Fruit fly (Drosophila melanogaster) whole organism, embryonic: ENCODE results near the gene CG13454.
A peak's percentile ranks its signal among the peaks of the same experiment; 100 is the strongest.

ENCODE experiments used
- Bgb ChIP-seq: fragments of 200-800 bp; sonication (Bioruptor generic); IDR thresholded peaks from 2 replicates; pipeline ENCODE4 v1.3.6; 2022; ENCODE audit warnings: missing biosample characterization, missing genetic modification characterization; ENCODE audit not compliant: partially characterized antibody
- CG10959 ChIP-seq: fragments of 200-800 bp; sonication (Bioruptor generic); IDR thresholded peaks from 2 replicates; pipeline ENCODE4 v1.3.6; 2022; ENCODE audit warnings: missing biosample characterization, missing genetic modification characterization
- CG11504 ChIP-seq: fragments of 200-800 bp; sonication (Bioruptor generic); optimal IDR thresholded peaks from 3 replicates; lab custom pipeline; 2019; ENCODE audit warnings: missing biosample characterization, mild to moderate bottlenecking, missing genetic modification characterization, moderate library complexity
- CG12219 ChIP-seq: fragments of 200-800 bp; sonication (Bioruptor generic); optimal IDR thresholded peaks from 3 replicates; lab custom pipeline; 2018; ENCODE audit warnings: missing biosample characterization, mild to moderate bottlenecking, missing genetic modification characterization
- CG12391 ChIP-seq: fragments of 200-800 bp; sonication (Bioruptor generic); optimal IDR thresholded peaks from 3 replicates; lab custom pipeline; 2018; ENCODE audit warnings: missing biosample characterization, mild to moderate bottlenecking, missing genetic modification characterization, moderate library complexity
- CG12744 ChIP-seq: fragments of 200-800 bp; sonication (Bioruptor generic); optimal IDR thresholded peaks from 2 replicates; lab custom pipeline; 2016; ENCODE audit warnings: missing biosample characterization, missing genetic modification characterization
- CG13123 ChIP-seq: fragments of 200-800 bp; sonication (Bioruptor generic); optimal IDR thresholded peaks from 2 replicates; lab custom pipeline; 2016; ENCODE audit warnings: missing biosample characterization, missing genetic modification characterization
- CG15011 ChIP-seq: fragments of 200-800 bp; sonication (Bioruptor generic); optimal IDR thresholded peaks from 3 replicates; lab custom pipeline; 2018; ENCODE audit warnings: missing biosample characterization, mild to moderate bottlenecking, missing genetic modification characterization
- CG15073 ChIP-seq: fragments of 200-800 bp; sonication (Bioruptor generic); optimal IDR thresholded peaks from 2 replicates; lab custom pipeline; 2016; ENCODE audit warnings: missing biosample characterization, missing genetic modification characterization
- CG15514 ChIP-seq: fragments of 200-800 bp; sonication (Bioruptor generic); optimal IDR thresholded peaks from 3 replicates; lab custom pipeline; 2017; ENCODE audit warnings: missing biosample characterization, missing genetic modification characterization, mild to moderate bottlenecking, moderate library complexity, missing genetic modification reagents
- CG15601 ChIP-seq: fragments of 200-800 bp; sonication (Bioruptor generic); optimal IDR thresholded peaks from 3 replicates; lab custom pipeline; 2019; ENCODE audit warnings: missing biosample characterization, mild to moderate bottlenecking, missing genetic modification characterization, moderate library complexity
- CG1603 ChIP-seq: fragments of 200-800 bp; sonication (Bioruptor generic); optimal IDR thresholded peaks from 2 replicates; lab custom pipeline; 2019; ENCODE audit warnings: missing biosample characterization, mild to moderate bottlenecking, missing genetic modification characterization, moderate library complexity
- CG17186 ChIP-seq: fragments of 200-800 bp; sonication (Bioruptor generic); optimal IDR thresholded peaks from 3 replicates; lab custom pipeline; 2017; ENCODE audit warnings: missing biosample characterization, missing genetic modification reagents, missing genetic modification characterization
- CG3281 ChIP-seq: fragments of 200-800 bp; sonication (Bioruptor generic); optimal IDR thresholded peaks from 3 replicates; lab custom pipeline; 2017; ENCODE audit warnings: missing biosample characterization, mild to moderate bottlenecking, missing genetic modification characterization
- CG3838 ChIP-seq: fragments of 200-800 bp; sonication (Bioruptor generic); optimal IDR thresholded peaks from 3 replicates; lab custom pipeline; 2016; ENCODE audit warnings: missing biosample characterization, missing genetic modification characterization
- CG7963 ChIP-seq: fragments of 200-800 bp; sonication (Bioruptor generic); IDR thresholded peaks from 3 replicates; pipeline ENCODE4 v1.3.6; 2022; ENCODE audit warnings: missing biosample characterization, missing genetic modification characterization; ENCODE audit not compliant: partially characterized antibody
- CG9437 ChIP-seq: fragments of 200-800 bp; sonication (Bioruptor generic); optimal IDR thresholded peaks from 2 replicates; lab custom pipeline; 2018; ENCODE audit warnings: missing biosample characterization, mild to moderate bottlenecking, missing genetic modification characterization
- D19A ChIP-seq: fragments of 200-800 bp; optimal IDR thresholded peaks from 3 replicates; lab custom pipeline; 2019; ENCODE audit warnings: missing biosample characterization, mild to moderate bottlenecking, missing genetic modification characterization, moderate library complexity
- Doc3 ChIP-seq: fragments of 200-800 bp; sonication (Bioruptor generic); IDR thresholded peaks from 3 replicates; pipeline ENCODE4 v1.3.6; 2022; ENCODE audit warnings: missing biosample characterization, missing genetic modification characterization; ENCODE audit not compliant: partially characterized antibody
- Eip74EF ChIP-seq, 2 experiments: fragments of 200-800 bp in 1 of 2; fragments of >200 bp in 1 of 2; sonication (Bioruptor generic) in 1 of 2; optimal IDR thresholded peaks; 2 replicates each; lab custom pipeline; 2017 to 2019; ENCODE audit warnings: missing biosample characterization in 2 of 2, missing genetic modification characterization in 2 of 2, mild to moderate bottlenecking in 1 of 2, moderate library complexity in 1 of 2
- Fer2 ChIP-seq: fragments of 200-800 bp; sonication (Bioruptor generic); optimal IDR thresholded peaks from 2 replicates; lab custom pipeline; 2018; ENCODE audit warnings: missing biosample characterization, mild to moderate bottlenecking, missing genetic modification characterization, moderate library complexity
- HLH4C ChIP-seq: fragments of 200-800 bp; sonication (Bioruptor generic); IDR thresholded peaks from 3 replicates; pipeline ENCODE4 v1.3.6; 2022; ENCODE audit warnings: missing biosample characterization, missing genetic modification characterization; ENCODE audit not compliant: partially characterized antibody
- Jarid2 ChIP-seq: fragments of 200-800 bp; sonication (Bioruptor generic); optimal IDR thresholded peaks from 3 replicates; lab custom pipeline; 2017; ENCODE audit warnings: mild to moderate bottlenecking, missing biosample characterization, missing genetic modification reagents, missing genetic modification characterization
- MESR4 ChIP-seq: fragments of 200-800 bp; sonication (Bioruptor generic); optimal IDR thresholded peaks from 2 replicates; lab custom pipeline; 2018; ENCODE audit warnings: missing biosample characterization, mild to moderate bottlenecking, missing genetic modification characterization, moderate library complexity
- MTF-1 ChIP-seq: fragments of 200-800 bp; sonication (Bioruptor generic); optimal IDR thresholded peaks from 2 replicates; lab custom pipeline; 2018; ENCODE audit warnings: missing biosample characterization, mild to moderate bottlenecking, missing genetic modification characterization, borderline replicate concordance
- Oli ChIP-seq: fragments of 200-800 bp; sonication (Bioruptor generic); optimal IDR thresholded peaks from 2 replicates; lab custom pipeline; 2018; ENCODE audit warnings: missing biosample characterization, mild to moderate bottlenecking, missing genetic modification characterization, moderate library complexity
- Sry-δ ChIP-seq: fragments of 200-800 bp; sonication (Bioruptor generic); optimal IDR thresholded peaks from 2 replicates; lab custom pipeline; 2016; ENCODE audit warnings: missing biosample characterization, missing genetic modification characterization
- cas ChIP-seq: fragments of 200-800 bp; sonication (Bioruptor generic); IDR thresholded peaks from 2 replicates; pipeline ENCODE4 v1.3.6; 2022; ENCODE audit warnings: missing biosample characterization, missing genetic modification characterization
- cg ChIP-seq: fragments of 200-800 bp; sonication (Bioruptor generic); optimal IDR thresholded peaks from 3 replicates; lab custom pipeline; 2019; ENCODE audit warnings: missing biosample characterization, mild to moderate bottlenecking, missing genetic modification characterization, moderate library complexity
- corto ChIP-seq: fragments of 200-800 bp; sonication (Bioruptor generic); optimal IDR thresholded peaks from 2 replicates; lab custom pipeline; 2016; ENCODE audit warnings: missing biosample characterization, mild to moderate bottlenecking, missing genetic modification characterization, moderate library complexity
- crc ChIP-seq: fragments of 200-800 bp; sonication (Bioruptor generic); optimal IDR thresholded peaks from 2 replicates; lab custom pipeline; 2016; ENCODE audit warnings: missing biosample characterization, missing genetic modification characterization
- ftz-f1 ChIP-seq: fragments of 200-800 bp; sonication (Bioruptor generic); optimal IDR thresholded peaks from 2 replicates; lab custom pipeline; 2016; ENCODE audit warnings: missing biosample characterization, missing genetic modification characterization
- gce ChIP-seq: fragments of 200-800 bp; sonication (Bioruptor generic); IDR thresholded peaks from 3 replicates; pipeline ENCODE4 v1.3.6; 2022; ENCODE audit warnings: missing biosample characterization, missing genetic modification characterization
- grn ChIP-seq: fragments of 200-800 bp; sonication (Bioruptor generic); optimal IDR thresholded peaks from 3 replicates; lab custom pipeline; 2017; ENCODE audit warnings: missing biosample characterization, missing genetic modification characterization
- gsb ChIP-seq: fragments of 200-800 bp; sonication (Bioruptor generic); IDR thresholded peaks from 2 replicates; pipeline ENCODE4 v1.3.6; 2022; ENCODE audit warnings: missing biosample characterization, missing genetic modification characterization
- hb ChIP-seq: fragments of 200-800 bp; sonication (Bioruptor generic); IDR thresholded peaks from 3 replicates; pipeline ENCODE4 v1.3.6; 2022; ENCODE audit warnings: missing biosample characterization, missing genetic modification characterization; ENCODE audit not compliant: partially characterized antibody
- knrl ChIP-seq: fragments of 200-800 bp; sonication (Bioruptor generic); IDR thresholded peaks from 3 replicates; pipeline ENCODE4 v1.3.6; 2022; ENCODE audit warnings: missing biosample characterization, missing genetic modification characterization; ENCODE audit not compliant: partially characterized antibody
- mirr ChIP-seq: fragments of 200-800 bp; sonication (Bioruptor generic); optimal IDR thresholded peaks from 3 replicates; lab custom pipeline; 2018; ENCODE audit warnings: missing biosample characterization, mild to moderate bottlenecking, missing genetic modification characterization
- nerfin-2 ChIP-seq: fragments of 200-800 bp; sonication (Bioruptor generic); IDR thresholded peaks from 2 replicates; pipeline ENCODE4 v1.3.6; 2022; ENCODE audit warnings: missing biosample characterization, missing genetic modification characterization; ENCODE audit not compliant: partially characterized antibody
- nmo ChIP-seq: fragments of 200-800 bp; sonication (Bioruptor generic); optimal IDR thresholded peaks from 2 replicates; lab custom pipeline; 2018; ENCODE audit warnings: missing biosample characterization, mild to moderate bottlenecking, missing genetic modification characterization, moderate library complexity
- onecut ChIP-seq: fragments of 200-800 bp; sonication (Bioruptor generic); IDR thresholded peaks from 2 replicates; pipeline ENCODE4 v1.3.6; 2022; ENCODE audit warnings: missing biosample characterization, missing genetic modification characterization
- slbo ChIP-seq: fragments of 200-800 bp; sonication (Bioruptor generic); IDR thresholded peaks from 2 replicates; pipeline ENCODE4 v1.3.6; 2022; ENCODE audit warnings: missing biosample characterization, missing genetic modification characterization
- slou ChIP-seq: fragments of 200-800 bp; sonication (Bioruptor generic); optimal IDR thresholded peaks from 3 replicates; lab custom pipeline; 2016; ENCODE audit warnings: missing biosample characterization, missing genetic modification characterization
- sr ChIP-seq: fragments of 200-800 bp; sonication (Bioruptor generic); IDR thresholded peaks from 3 replicates; pipeline ENCODE4 v1.3.6; 2022; ENCODE audit warnings: missing biosample characterization, missing genetic modification characterization
- toy ChIP-seq: fragments of 200-800 bp; sonication (Bioruptor generic); IDR thresholded peaks from 2 replicates; pipeline ENCODE4 v1.3.6; 2022; ENCODE audit warnings: missing biosample characterization, missing genetic modification characterization
- zfh1 ChIP-seq: fragments of 200-800 bp; sonication (Bioruptor generic); IDR thresholded peaks from 3 replicates; pipeline ENCODE4 v1.3.6; 2022; ENCODE audit warnings: missing biosample characterization, missing genetic modification characterization

Gene CG13454

dm6 chr3L:15563058-15563850 is 46.4 kb upstream of the CG13454 start, which contains the start of the genes CG7739 and SCCRO (continued):
- TF ChIP-seq CG12744 (GFP tag; lab: Kevin White, UChicago) (no peak), CG15514 (GFP tag; lab: Kevin White, UChicago) (peak; percentile 71), gsb (GFP tag; lab: Robert Waterston, UW) (no peak), CG9437 (GFP tag; lab: Kevin White, UChicago) (peak; percentile 56), slbo (GFP tag; lab: Robert Waterston, UW) (peak; percentile 86), D19A (peak; percentile 47), CG12391 (tag; lab: Kevin White, UChicago) (peak; percentile 76), CG15601 (tag; lab: Kevin White, UChicago) (peak; percentile 52)
- TF ChIP-seq, all 482 proteins: peak for 251

DNA sequence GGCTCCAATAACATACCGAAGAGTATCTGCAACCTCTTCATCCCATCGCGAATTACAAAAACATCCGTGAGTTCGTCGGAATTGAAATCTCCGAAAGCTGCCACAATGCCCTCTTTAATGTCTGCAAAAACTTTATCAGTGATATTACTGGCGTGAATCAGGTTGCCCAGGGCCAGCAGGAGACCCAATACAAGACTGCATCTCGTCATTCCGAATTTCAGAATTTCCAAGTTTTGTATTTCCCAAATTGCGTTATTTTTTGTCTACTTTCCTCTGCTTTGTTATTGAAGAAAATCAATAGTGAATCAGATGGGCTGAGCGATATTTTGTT is 45.8 kb upstream of the CG13454 start:
- TF ChIP-seq slbo (GFP tag; lab: Robert Waterston, UW), result no peak
- no peak for TF ChIP-seq slou (GFP tag; lab: Kevin White, UChicago)
- no peak for TF ChIP-seq nmo (GFP tag; lab: Kevin White, UChicago)
- no peak for TF ChIP-seq MTF-1 (GFP tag; lab: Kevin White, UChicago)
- no peak for TF ChIP-seq CG11504 (tag; lab: Kevin White, UChicago)
- TF ChIP-seq CG15073, result no peak
- no peak for TF ChIP-seq grn (GFP tag; lab: Kevin White, UChicago)
- TF ChIP-seq MESR4 (GFP tag; lab: Kevin White, UChicago), result peak; percentile 80
- no peak for TF ChIP-seq mirr
- peak; percentile 61 for TF ChIP-seq Bgb
- no peak for TF ChIP-seq zfh1
- peak; percentile 27; the same call in 1 of the 3 replicates for TF ChIP-seq Doc3 (GFP tag; lab: Robert Waterston, UW)
- TF ChIP-seq CG17186 (GFP tag; lab: Kevin White, UChicago), result no peak
- no peak for TF ChIP-seq CG12219 (GFP tag; lab: Kevin White, UChicago)
- peak; percentile 30 for TF ChIP-seq CG1603
- TF ChIP-seq CG3281 (GFP tag; lab: Kevin White, UChicago), result no peak
- TF ChIP-seq cas (GFP tag; lab: Robert Waterston, UW), result no peak
- TF ChIP-seq Fer2 (tag; lab: Kevin White, UChicago), result no peak
- no peak for TF ChIP-seq crc (GFP tag; lab: Kevin White, UChicago)
- TF ChIP-seq sr (GFP tag; lab: Robert Waterston, UW), result no peak
- peak; percentile 28; the same call in 1 of the 2 replicates for TF ChIP-seq nerfin-2 (GFP tag; lab: Robert Waterston, UW)
- TF ChIP-seq gce (GFP tag; lab: Robert Waterston, UW), result 0 out of 3 replicates have a peak, but pooled peaks have one; percentile 6
- no peak for TF ChIP-seq Oli (tag; lab: Kevin White, UChicago)
- peak; percentile 52; the same call in 1 of the 3 replicates for TF ChIP-seq HLH4C (GFP tag; lab: Robert Waterston, UW)
- peak; percentile 98 for TF ChIP-seq onecut
- peak; percentile 38 for TF ChIP-seq Sry-δ
- TF ChIP-seq CG3838 (GFP tag; lab: Kevin White, UChicago), result no peak
- no peak for TF ChIP-seq Jarid2 (GFP tag; lab: Kevin White, UChicago)
- TF ChIP-seq CG7963 (GFP tag; lab: Robert Waterston, UW), result peak; percentile 50; the same call in 1 of the 3 replicates
- no peak for TF ChIP-seq CG13123
- no peak for TF ChIP-seq Eip74EF (GFP tag; optimal IDR thresholded peaks at IDR 0.05; lab: Kevin White, UChicago)
- no peak for TF ChIP-seq CG15011 (GFP tag; lab: Kevin White, UChicago)
- TF ChIP-seq cg (GFP tag; lab: Kevin White, UChicago), result no peak
- 0 out of 3 replicates have a peak, but pooled peaks have one; percentile 7 for TF ChIP-seq hb (GFP tag; lab: Robert Waterston, UW)
- no peak for TF ChIP-seq CG10959 (GFP tag; lab: Robert Waterston, UW)
- TF ChIP-seq corto (GFP tag; lab: Kevin White, UChicago), result no peak
- TF ChIP-seq ftz-f1 (GFP tag; lab: Kevin White, UChicago), result no peak
- TF ChIP-seq toy (GFP tag; lab: Robert Waterston, UW), result no peak
- peak; percentile 43; the same call in 1 of the 3 replicates for TF ChIP-seq knrl (GFP tag; lab: Robert Waterston, UW)
